Worm (Caenorhabditis elegans) whole organism, late embryonic: ENCODE data around the gene D2062.4.

Experiments
- C38D4.7 ChIP-seq: fragments of 200-800 bp; sonication (Bioruptor generic); optimal IDR thresholded peaks from 2 replicates; lab custom pipeline; 2018; ENCODE audit warnings: mild to moderate bottlenecking, missing genetic modification characterization, moderate library complexity, missing compliant biosample characterization
- F13H6.1 ChIP-seq: sonication (generic microtip); optimal IDR thresholded peaks from 2 replicates; lab custom pipeline; 2016; ENCODE audit warnings: missing genetic modification characterization, missing compliant biosample characterization
- K02D7.2 ChIP-seq: sonication (generic microtip); optimal IDR thresholded peaks from 2 replicates; lab custom pipeline; 2017; ENCODE audit warnings: mild to moderate bottlenecking, missing genetic modification characterization, missing compliant biosample characterization
- ahr-1 ChIP-seq: sonication (generic microtip); optimal IDR thresholded peaks from 2 replicates; lab custom pipeline; 2016; ENCODE audit warnings: missing genetic modification characterization, missing compliant biosample characterization
- ama-1 ChIP-seq: fragments of 150-350 bp; optimal IDR thresholded peaks from 2 replicates; lab custom pipeline; 2014
- ceh-14 ChIP-seq: sonication (generic microtip); optimal IDR thresholded peaks from 2 replicates; lab custom pipeline; 2016; ENCODE audit warnings: missing genotype, missing genetic modification characterization, missing compliant biosample characterization
- ceh-18 ChIP-seq: sonication (generic microtip); optimal IDR thresholded peaks from 2 replicates; lab custom pipeline; 2016; ENCODE audit warnings: missing genetic modification characterization, missing compliant biosample characterization
- ceh-19 ChIP-seq: fragments of 200-800 bp; sonication (Bioruptor generic); optimal IDR thresholded peaks from 2 replicates; lab custom pipeline; 2018; ENCODE audit warnings: mild to moderate bottlenecking, missing genetic modification characterization, missing compliant biosample characterization
- ceh-31 ChIP-seq: sonication (generic microtip); optimal IDR thresholded peaks from 2 replicates; lab custom pipeline; 2016; ENCODE audit warnings: missing genetic modification characterization, missing compliant biosample characterization
- ceh-34 ChIP-seq: sonication (generic microtip); optimal IDR thresholded peaks from 2 replicates; lab custom pipeline; 2016; ENCODE audit warnings: mild to moderate bottlenecking, missing genetic modification characterization, missing compliant biosample characterization
- ceh-9 ChIP-seq: sonication (generic microtip); optimal IDR thresholded peaks from 2 replicates; lab custom pipeline; 2016; ENCODE audit warnings: mild to moderate bottlenecking, missing genetic modification characterization, inconsistent platforms, missing compliant biosample characterization
- elt-2 ChIP-seq: sonication (generic microtip); optimal IDR thresholded peaks from 2 replicates; lab custom pipeline; 2016; ENCODE audit warnings: missing genetic modification reagents, missing genetic modification characterization, missing compliant biosample characterization
- elt-4 ChIP-seq: sonication (generic microtip); optimal IDR thresholded peaks from 2 replicates; lab custom pipeline; 2016; ENCODE audit warnings: missing genetic modification characterization, missing compliant biosample characterization
- ets-4 ChIP-seq: sonication (generic microtip); optimal IDR thresholded peaks from 2 replicates; lab custom pipeline; 2016; ENCODE audit warnings: missing genetic modification characterization, missing compliant biosample characterization
- eyg-1 ChIP-seq: sonication (generic microtip); optimal IDR thresholded peaks from 2 replicates; lab custom pipeline; 2016; ENCODE audit warnings: missing genotype, missing genetic modification characterization, missing compliant biosample characterization
- gmeb-2 ChIP-seq: sonication (generic microtip); optimal IDR thresholded peaks from 2 replicates; lab custom pipeline; 2016; ENCODE audit warnings: missing genetic modification characterization, inconsistent platforms, missing compliant biosample characterization
- hlh-15 ChIP-seq: sonication (generic microtip); optimal IDR thresholded peaks from 2 replicates; lab custom pipeline; 2016; ENCODE audit warnings: missing genetic modification characterization, missing compliant biosample characterization
- hlh-6 ChIP-seq: sonication (generic microtip); optimal IDR thresholded peaks from 2 replicates; lab custom pipeline; 2016; ENCODE audit warnings: missing genotype, missing genetic modification characterization, missing compliant biosample characterization
- lim-6 ChIP-seq: sonication (generic microtip); optimal IDR thresholded peaks from 2 replicates; lab custom pipeline; 2016; ENCODE audit warnings: missing genetic modification characterization, missing compliant biosample characterization
- mec-3 ChIP-seq: sonication (generic microtip); optimal IDR thresholded peaks from 2 replicates; lab custom pipeline; 2016; ENCODE audit warnings: borderline replicate concordance, missing genetic modification characterization, missing compliant biosample characterization
- nhr-11 ChIP-seq: fragments of 150-350 bp; optimal IDR thresholded peaks from 2 replicates; lab custom pipeline; 2014; ENCODE audit warnings: missing biosample characterization, missing genetic modification characterization
- nhr-232 ChIP-seq: sonication (generic microtip); optimal IDR thresholded peaks from 2 replicates; lab custom pipeline; 2016; ENCODE audit warnings: missing genetic modification characterization, missing compliant biosample characterization
- npax-4 ChIP-seq: sonication (generic microtip); optimal IDR thresholded peaks from 2 replicates; lab custom pipeline; 2016; ENCODE audit warnings: missing genetic modification characterization, missing compliant biosample characterization
- odd-2 ChIP-seq: sonication (generic microtip); optimal IDR thresholded peaks from 2 replicates; lab custom pipeline; 2017; ENCODE audit warnings: antibody characterized with exemption, mild to moderate bottlenecking, missing genetic modification characterization, missing compliant biosample characterization
- pat-9 ChIP-seq: fragments of 200-800 bp; sonication (Bioruptor generic); optimal IDR thresholded peaks from 2 replicates; lab custom pipeline; 2018; ENCODE audit warnings: mild to moderate bottlenecking, missing genetic modification characterization, moderate library complexity, missing compliant biosample characterization
- pax-1 ChIP-seq: fragments of 150-350 bp; optimal IDR thresholded peaks from 2 replicates; lab custom pipeline; 2014; ENCODE audit warnings: missing biosample characterization, missing genetic modification characterization
- pha-2 ChIP-seq: sonication (generic microtip); optimal IDR thresholded peaks from 2 replicates; lab custom pipeline; 2017; ENCODE audit warnings: mild to moderate bottlenecking, missing genetic modification characterization, missing compliant biosample characterization
- pqm-1 ChIP-seq: sonication (generic microtip); optimal IDR thresholded peaks from 2 replicates; lab custom pipeline; 2016; ENCODE audit warnings: missing genetic modification characterization, missing compliant biosample characterization
- pros-1 ChIP-seq: fragments of 150-350 bp; optimal IDR thresholded peaks from 2 replicates; lab custom pipeline; 2014; ENCODE audit warnings: missing biosample characterization, missing genetic modification reagents, missing genetic modification characterization
- ref-2 ChIP-seq: sonication (generic microtip); optimal IDR thresholded peaks from 2 replicates; lab custom pipeline; 2016; ENCODE audit warnings: missing genetic modification characterization, missing compliant biosample characterization
- sox-4 ChIP-seq: sonication (generic microtip); optimal IDR thresholded peaks from 2 replicates; lab custom pipeline; 2017; ENCODE audit warnings: mild to moderate bottlenecking, missing genetic modification characterization, inconsistent platforms, missing compliant biosample characterization
- ttx-3 ChIP-seq: sonication (generic microtip); optimal IDR thresholded peaks from 2 replicates; lab custom pipeline; 2016; ENCODE audit warnings: missing genetic modification reagents, missing genetic modification characterization, missing compliant biosample characterization
- unc-3 ChIP-seq, 2 experiments: fragments of 200-800 bp in 1 of 2; sonication (Bioruptor generic) in 1 of 2; sonication (generic microtip) in 1 of 2; conservative IDR thresholded peaks in 1 of 2; optimal IDR thresholded peaks in 1 of 2; 2 replicates each; pipeline versions ENCODE4 v1.3.6 to Lab custom; 2016 to 2022; ENCODE audit warnings: missing compliant biosample characterization in 2 of 2, missing genetic modification characterization in 2 of 2, missing genetic modification reagents in 1 of 2
- unc-55 ChIP-seq: sonication (generic microtip); optimal IDR thresholded peaks from 2 replicates; lab custom pipeline; 2017; ENCODE audit warnings: missing biosample characterization, missing genetic modification reagents, missing genetic modification characterization
- unc-86 ChIP-seq: sonication (generic microtip); optimal IDR thresholded peaks from 2 replicates; lab custom pipeline; 2016; ENCODE audit warnings: missing genetic modification characterization, missing compliant biosample characterization

The D2062.4 gene

DNA sequence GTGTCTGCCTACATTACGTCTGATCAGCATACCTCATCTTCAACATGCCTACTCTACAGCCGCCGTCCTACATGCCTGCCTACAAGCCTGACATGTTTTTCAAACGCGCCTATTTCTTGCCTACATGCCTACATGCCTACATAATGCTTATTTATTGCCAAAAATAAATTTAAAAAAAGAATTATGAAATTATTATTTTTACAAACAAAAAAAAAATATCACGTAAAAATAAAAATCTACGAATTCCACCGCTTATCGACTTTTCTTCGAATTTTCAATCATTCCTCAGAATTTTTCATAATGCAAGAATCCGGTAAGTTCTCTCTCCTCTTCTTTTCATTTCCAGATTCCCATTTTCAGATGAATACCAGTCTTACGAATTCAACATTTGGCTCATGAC is 722 bp upstream of the D2062.4 start, which contains the start of gene D2062.5:
D2062.5 (plus strand) TSS at position 301 of the 400 bp plus-strand sequence.
- TF ChIP-seq C38D4.7 (GFP tag; lab: Kevin White, UChicago) = no peak
- TF ChIP-seq ceh-9 = no peak
- no peak for TF ChIP-seq unc-55 (GFP tag; lab: Kevin White, UChicago)
- no peak for TF ChIP-seq hlh-15
- no peak for TF ChIP-seq pat-9 (tag; lab: Kevin White, UChicago)
- no peak for TF ChIP-seq gmeb-2
- TF ChIP-seq elt-2 = no peak
- no peak for TF ChIP-seq ceh-14 (tag; lab: Kevin White, UChicago)
- no peak for TF ChIP-seq K02D7.2 (tag; lab: Kevin White, UChicago)
- no peak for TF ChIP-seq unc-86 (tag; lab: Kevin White, UChicago)
- no peak for TF ChIP-seq ttx-3 (tag; lab: Kevin White, UChicago)
- TF ChIP-seq mec-3 (tag; lab: Kevin White, UChicago) = no peak
- TF ChIP-seq ceh-31 (tag; lab: Kevin White, UChicago) = no peak
- TF ChIP-seq pros-1 (tag; lab: Kevin White, UChicago) = no peak
- TF ChIP-seq ceh-18 (tag; lab: Kevin White, UChicago) = no peak
- TF ChIP-seq sox-4 (tag; lab: Kevin White, UChicago) = no peak
- TF ChIP-seq unc-3 (GFP tag; conservative IDR thresholded peaks at IDR 0.05; lab: Robert Waterston, UW) = no peak
- no peak for TF ChIP-seq unc-3 (tag; optimal IDR thresholded peaks at IDR 0.05; lab: Kevin White, UChicago)
- no peak for TF ChIP-seq ref-2
- TF ChIP-seq ets-4 (tag; lab: Kevin White, UChicago) = no peak
- TF ChIP-seq, all 69 proteins: peak for 0

DNA sequence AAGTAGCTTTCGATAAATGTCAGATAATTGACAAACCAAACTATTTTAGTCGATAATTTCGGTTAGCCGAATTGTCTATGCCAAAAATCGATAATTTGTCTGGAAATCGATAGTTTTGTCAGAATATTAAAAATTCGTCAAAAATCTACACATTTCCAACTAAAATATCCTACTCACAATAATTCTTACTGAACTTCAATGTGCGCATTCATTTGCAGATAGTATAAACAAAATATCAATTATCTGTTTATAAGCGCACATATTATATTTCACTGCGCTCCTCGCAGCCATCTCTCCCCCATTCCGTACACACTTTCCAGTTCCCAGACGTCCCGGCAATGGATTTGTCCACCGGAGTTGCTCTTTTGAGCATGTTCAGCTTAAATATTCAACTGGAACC is 1.6 kb downstream of the D2062.4 start, which contains the start of gene lgc-28:
lgc-28 (plus strand) TSS at position 301 of the 400 bp plus-strand sequence.
- TF ChIP-seq nhr-232 (no peak), pha-2 (tag; lab: Kevin White, UChicago) (no peak), lim-6 (tag; lab: Kevin White, UChicago) (no peak)
- TF ChIP-seq, all 69 proteins: peak for 0

ce11 chrII:2627154-2627799 is 4.1 kb downstream of the D2062.4 start, which contains the start of gene sri-71:
sri-71 (plus strand) TSS chrII:2627749.
- no peak for TF ChIP-seq ceh-19 (GFP tag; lab: Kevin White, UChicago)
- no peak for TF ChIP-seq eyg-1 (tag; lab: Kevin White, UChicago)
- no peak for TF ChIP-seq elt-4 (tag; lab: Kevin White, UChicago)
- no peak for TF ChIP-seq ahr-1 (tag; lab: Kevin White, UChicago)
- TF ChIP-seq F13H6.1 = no peak

- TF ChIP-seq ttx-3 (tag; lab: Kevin White, UChicago) (no peak), nhr-11 (tag; lab: Kevin White, UChicago) (no peak), C38D4.7 (GFP tag; lab: Kevin White, UChicago) (no peak), pha-2 (tag; lab: Kevin White, UChicago) (no peak), odd-2 (tag; lab: Kevin White, UChicago) (no peak), ceh-34 (tag; lab: Kevin White, UChicago) (no peak), pax-1 (tag; lab: Kevin White, UChicago) (no peak), hlh-6 (no peak), npax-4 (tag; lab: Kevin White, UChicago) (no peak), ets-4 (tag; lab: Kevin White, UChicago) (no peak), K02D7.2 (tag; lab: Kevin White, UChicago) (no peak), pqm-1 (tag; lab: Kevin White, UChicago) (no peak), ama-1 (lab: Kevin White, UChicago) (no peak), unc-3 (GFP tag; conservative IDR thresholded peaks at IDR 0.05; lab: Robert Waterston, UW) (no peak), unc-3 (tag; optimal IDR thresholded peaks at IDR 0.05; lab: Kevin White, UChicago) (no peak)
Observed at ce11 chrII:2628401-2628800, 5.2 kb downstream of the D2062.4 start.
